Worm (Caenorhabditis elegans): Measurements from ENCODE around the gene clec-144.

ce11 chrII:11844072-11844471 lies 11.7 kb upstream of the clec-144 start:
- TF ChIP-seq T22C8.4 (GFP tag; IDR thresholded peaks at IDR 0.05) (no peak), ztf-23 (GFP tag; IDR thresholded peaks at IDR 0.05) (no peak), ref-1 (GFP tag; conservative IDR thresholded peaks at IDR 0.05) (no peak), klf-2 (GFP tag; conservative IDR thresholded peaks at IDR 0.05) (no peak), flt-1 (GFP tag; IDR thresholded peaks at IDR 0.05) (no peak), ztf-29 (GFP tag; IDR thresholded peaks at IDR 0.05) (no peak), med-1 (GFP tag; optimal IDR thresholded peaks at IDR 0.05; ENCODE audit: insufficient read depth) (no peak)

All from whole organism, midembryonic.